Worm (Caenorhabditis elegans): ENCODE data around the gene abt-1.

DNA sequence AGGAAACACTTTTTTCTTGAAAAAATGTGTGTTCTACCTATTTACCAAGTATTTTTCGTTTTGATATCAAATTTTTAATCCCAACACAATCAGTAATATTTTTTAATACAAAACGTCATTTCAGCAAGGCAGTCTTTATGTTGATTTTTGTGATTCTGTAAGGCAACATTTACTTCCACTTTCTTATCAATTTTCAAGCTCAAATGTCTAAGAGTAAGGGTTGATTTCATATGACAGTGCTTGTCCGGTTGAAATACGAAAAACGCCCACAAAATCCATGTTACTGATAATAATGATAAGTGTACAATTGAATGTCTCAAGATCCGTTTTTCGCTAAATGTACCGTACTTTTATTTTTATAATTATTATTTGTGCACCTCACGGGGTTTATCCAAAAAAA lies 21.4 kb upstream of the abt-1 start:
- TF ChIP-seq daf-8 (GFP tag; IDR thresholded peaks at IDR 0.05): no peak
- TF ChIP-seq lir-3 (tag; optimal IDR thresholded peaks at IDR 0.05): no peak
- no peak for TF ChIP-seq dpl-1 (GFP tag; optimal IDR thresholded peaks at IDR 0.05)
- no peak for TF ChIP-seq snpc-4 (tag; optimal IDR thresholded peaks at IDR 0.05)
- TF ChIP-seq duxl-1 (tag; optimal IDR thresholded peaks at IDR 0.05; ENCODE audit: poor library complexity): no peak
- no peak for TF ChIP-seq mxl-2 (GFP tag; conservative IDR thresholded peaks at IDR 0.05)
- TF ChIP-seq nhr-48 (tag; optimal IDR thresholded peaks at IDR 0.05): no peak
